Worm (Caenorhabditis elegans) whole organism, young adult: ENCODE results near the gene czw-1.

Experiments
- B0019.2 ChIP-seq: fragments of 200-800 bp; sonication (Bioruptor generic); conservative IDR thresholded peaks from 2 replicates; pipeline ENCODE4 v1.3.6; 2022; ENCODE audit warnings: missing genetic modification reagents, missing genetic modification characterization, missing compliant biosample characterization
- F22D6.2 ChIP-seq: sonication (generic microtip); optimal IDR thresholded peaks from 2 replicates; lab custom pipeline; 2016; ENCODE audit warnings: mild to moderate bottlenecking, missing genetic modification characterization, missing compliant biosample characterization
- F33H1.4 ChIP-seq: fragments of 200-800 bp; sonication (Bioruptor generic); IDR thresholded peaks from 2 replicates; pipeline ENCODE4 v1.3.6; 2022; ENCODE audit warnings: missing genetic modification reagents, missing genetic modification characterization, missing compliant biosample characterization
- F49E8.2 ChIP-seq: sonication (generic microtip); optimal IDR thresholded peaks from 3 replicates; lab custom pipeline; 2017; ENCODE audit warnings: missing genetic modification characterization, mild to moderate bottlenecking, missing compliant biosample characterization, antibody characterized with exemption, moderate library complexity; ENCODE audit not compliant: insufficient read depth
- K12H6.12 ChIP-seq: fragments of 200-800 bp; sonication (Bioruptor generic); optimal IDR thresholded peaks from 2 replicates; lab custom pipeline; 2018; ENCODE audit warnings: mild to moderate bottlenecking, missing genetic modification characterization, missing compliant biosample characterization
- Y53G8AR.9 ChIP-seq: fragments of 200-800 bp; sonication (Bioruptor generic); conservative IDR thresholded peaks from 2 replicates; pipeline ENCODE4 v1.3.6; 2022; ENCODE audit warnings: missing genetic modification reagents, missing genetic modification characterization, missing compliant biosample characterization
- Y56A3A.18 ChIP-seq: fragments of 200-800 bp; sonication (Bioruptor generic); IDR thresholded peaks from 2 replicates; pipeline ENCODE4 v1.3.6; 2022; ENCODE audit warnings: missing genetic modification reagents, missing genetic modification characterization, missing compliant biosample characterization
- Y79H2A.3 ChIP-seq: fragments of 200-800 bp; sonication (Bioruptor generic); conservative IDR thresholded peaks from 2 replicates; pipeline ENCODE4 v1.3.6; 2022; ENCODE audit warnings: missing genetic modification reagents, missing genetic modification characterization, missing compliant biosample characterization
- ZK185.1 ChIP-seq: sonication (generic microtip); optimal IDR thresholded peaks from 2 replicates; lab custom pipeline; 2016; ENCODE audit warnings: mild to moderate bottlenecking, missing genetic modification characterization, missing compliant biosample characterization; ENCODE audit not compliant: poor library complexity, severe bottlenecking
- ama-1 ChIP-seq, 3 experiments: fragments of 150-350 bp in 1 of 3; sonication (generic microtip) in 2 of 3; optimal IDR thresholded peaks; 2 replicates each; lab custom pipeline; 2014 to 2018; ENCODE audit warnings: missing biosample characterization in 2 of 3, missing genetic modification characterization in 2 of 3, missing genetic modification reagents in 2 of 3
- athp-1 ChIP-seq: sonication (generic microtip); optimal IDR thresholded peaks from 2 replicates; lab custom pipeline; 2017; ENCODE audit warnings: mild to moderate bottlenecking, missing genetic modification characterization, missing compliant biosample characterization
- attf-5 ChIP-seq: fragments of 200-800 bp; sonication (Bioruptor generic); optimal IDR thresholded peaks from 2 replicates; lab custom pipeline; 2018; ENCODE audit warnings: mild to moderate bottlenecking, missing genetic modification characterization, missing compliant biosample characterization
- attf-6 ChIP-seq: fragments of 200-800 bp; sonication (Bioruptor generic); IDR thresholded peaks from 2 replicates; pipeline ENCODE4 v1.3.6; 2022; ENCODE audit warnings: missing genetic modification reagents, missing genetic modification characterization, missing compliant biosample characterization
- ccch-3 ChIP-seq: fragments of 200-800 bp; sonication (Bioruptor generic); optimal IDR thresholded peaks from 2 replicates; lab custom pipeline; 2018; ENCODE audit warnings: mild to moderate bottlenecking, missing genetic modification characterization, missing compliant biosample characterization
- cebp-1 ChIP-seq, 2 experiments: fragments of 200-800 bp in 1 of 2; sonication (Bioruptor generic) in 1 of 2; sonication (generic microtip) in 1 of 2; IDR thresholded peaks in 1 of 2; optimal IDR thresholded peaks in 1 of 2; 2 replicates each; pipeline versions ENCODE4 v1.3.6 to Lab custom; 2017 to 2022; ENCODE audit warnings: missing compliant biosample characterization in 2 of 2, missing genetic modification characterization in 2 of 2, mild to moderate bottlenecking in 1 of 2, missing genetic modification reagents in 1 of 2, moderate library complexity in 1 of 2
- ceh-27 ChIP-seq: fragments of 200-800 bp; sonication (Bioruptor generic); optimal IDR thresholded peaks from 2 replicates; lab custom pipeline; 2018; ENCODE audit warnings: mild to moderate bottlenecking, missing genetic modification characterization, moderate library complexity, missing compliant biosample characterization
- ceh-58 ChIP-seq: fragments of 200-800 bp; sonication (Bioruptor generic); IDR thresholded peaks from 2 replicates; pipeline ENCODE4 v1.3.6; 2022; ENCODE audit warnings: missing genetic modification characterization, missing compliant biosample characterization
- dox-1 ChIP-seq: fragments of 200-800 bp; sonication (Bioruptor generic); IDR thresholded peaks from 2 replicates; pipeline ENCODE4 v1.3.6; 2022; ENCODE audit warnings: missing genetic modification reagents, missing genetic modification characterization, missing compliant biosample characterization
- dpff-1 ChIP-seq: sonication (generic microtip); optimal IDR thresholded peaks from 2 replicates; lab custom pipeline; 2017; ENCODE audit warnings: mild to moderate bottlenecking, missing genetic modification characterization, missing compliant biosample characterization
- efl-1 ChIP-seq: fragments of 150-350 bp; optimal IDR thresholded peaks from 2 replicates; lab custom pipeline; 2014; ENCODE audit warnings: missing biosample characterization, missing genetic modification reagents, missing genetic modification characterization
- egl-18 ChIP-seq: fragments of 200-800 bp; sonication (Bioruptor generic); IDR thresholded peaks from 2 replicates; pipeline ENCODE4 v1.3.6; 2022; ENCODE audit warnings: missing genetic modification reagents, missing genetic modification characterization, missing compliant biosample characterization
- egrh-3 ChIP-seq: fragments of 200-800 bp; sonication (Bioruptor generic); IDR thresholded peaks from 2 replicates; pipeline ENCODE4 v1.3.6; 2022; ENCODE audit warnings: missing genetic modification reagents, missing genetic modification characterization, missing compliant biosample characterization
- hmg-1.2 ChIP-seq: fragments of 200-800 bp; sonication (Bioruptor generic); IDR thresholded peaks from 2 replicates; pipeline ENCODE4 v1.3.6; 2022; ENCODE audit warnings: missing genetic modification reagents, missing genetic modification characterization, missing compliant biosample characterization
- hsf-1 ChIP-seq: fragments of 200-800 bp; sonication (Bioruptor generic); IDR thresholded peaks from 2 replicates; pipeline ENCODE4 v1.3.6; 2022; ENCODE audit warnings: missing genetic modification reagents, missing genetic modification characterization, missing compliant biosample characterization
- lin-40 ChIP-seq: sonication (generic microtip); optimal IDR thresholded peaks from 2 replicates; lab custom pipeline; 2016; ENCODE audit warnings: missing genetic modification characterization, mild to moderate bottlenecking, missing compliant biosample characterization, missing genotype, missing genetic modification reagents
- lin-54 ChIP-seq: fragments of 200-800 bp; sonication (Bioruptor generic); optimal IDR thresholded peaks from 2 replicates; lab custom pipeline; 2018; ENCODE audit warnings: mild to moderate bottlenecking, missing genetic modification characterization, missing compliant biosample characterization
- lir-1 ChIP-seq: fragments of 200-800 bp; sonication (Bioruptor generic); conservative IDR thresholded peaks from 2 replicates; pipeline ENCODE4 v1.3.6; 2022; ENCODE audit warnings: missing genetic modification reagents, missing genetic modification characterization, missing compliant biosample characterization
- lsl-1 ChIP-seq: fragments of 200-800 bp; sonication (Bioruptor generic); optimal IDR thresholded peaks from 2 replicates; lab custom pipeline; 2018; ENCODE audit warnings: mild to moderate bottlenecking, missing genetic modification characterization, moderate library complexity, missing compliant biosample characterization
- madf-3 ChIP-seq: fragments of 200-800 bp; sonication (Bioruptor generic); IDR thresholded peaks from 2 replicates; pipeline ENCODE4 v1.3.6; 2022; ENCODE audit warnings: missing genetic modification reagents, missing genetic modification characterization, missing compliant biosample characterization
- mcd-1 ChIP-seq: fragments of 200-800 bp; sonication (Bioruptor generic); IDR thresholded peaks from 2 replicates; pipeline ENCODE4 v1.3.6; 2022; ENCODE audit warnings: missing genetic modification reagents, missing genetic modification characterization, missing compliant biosample characterization
- mes-4 ChIP-seq: sonication (generic microtip); optimal IDR thresholded peaks from 2 replicates; lab custom pipeline; 2016; ENCODE audit warnings: missing genotype, missing genetic modification characterization, missing compliant biosample characterization
- nfya-2 ChIP-seq: fragments of 200-800 bp; sonication (Bioruptor generic); IDR thresholded peaks from 2 replicates; pipeline ENCODE4 v1.3.6; 2022; ENCODE audit warnings: missing genetic modification reagents, missing genetic modification characterization, missing compliant biosample characterization
- nfyb-1 ChIP-seq: fragments of 200-800 bp; sonication (Bioruptor generic); IDR thresholded peaks from 2 replicates; pipeline ENCODE4 v1.3.6; 2022; ENCODE audit warnings: missing genetic modification reagents, missing genetic modification characterization, missing compliant biosample characterization
- nhr-120 ChIP-seq: fragments of 200-800 bp; sonication (Bioruptor generic); IDR thresholded peaks from 2 replicates; pipeline ENCODE4 v1.3.6; 2022; ENCODE audit warnings: missing genetic modification characterization, missing compliant biosample characterization
- nhr-80 ChIP-seq: sonication (generic microtip); optimal IDR thresholded peaks from 2 replicates; lab custom pipeline; 2016; ENCODE audit warnings: missing genetic modification characterization, missing compliant biosample characterization
- rec-8 ChIP-seq, 2 experiments: sonication (generic microtip); optimal IDR thresholded peaks; 2 replicates each; lab custom pipeline; 2016; ENCODE audit warnings: mild to moderate bottlenecking in 2 of 2, missing genetic modification characterization in 2 of 2, missing genetic modification reagents in 2 of 2, missing genotype in 2 of 2, missing biosample characterization in 1 of 2, missing compliant biosample characterization in 1 of 2, moderate library complexity in 1 of 2
- snpc-3.4 ChIP-seq: sonication (generic microtip); optimal IDR thresholded peaks from 2 replicates; lab custom pipeline; 2017; ENCODE audit warnings: missing genetic modification characterization, mild to moderate bottlenecking, missing compliant biosample characterization, antibody characterized with exemption, moderate library complexity, missing genotype, missing genetic modification reagents
- snpc-4 ChIP-seq, 5 experiments: fragments of 150-350 bp in 1 of 5; sonication (generic microtip) in 4 of 5; optimal IDR thresholded peaks; 2 replicates each; lab custom pipeline; 2014 to 2018; ENCODE audit warnings: missing genetic modification characterization in 5 of 5, missing biosample characterization in 3 of 5, antibody characterized with exemption in 2 of 5, mild to moderate bottlenecking in 2 of 5, missing compliant biosample characterization in 2 of 5, missing genotype in 2 of 5, moderate library complexity in 2 of 5, missing genetic modification reagents in 1 of 5
- zfh-2 ChIP-seq: fragments of 200-800 bp; sonication (Bioruptor generic); conservative IDR thresholded peaks from 2 replicates; pipeline ENCODE4 v1.3.6; 2022; ENCODE audit warnings: missing genetic modification reagents, missing genetic modification characterization, missing compliant biosample characterization
- ztf-6 ChIP-seq: fragments of 200-800 bp; sonication (Bioruptor generic); IDR thresholded peaks from 2 replicates; pipeline ENCODE4 v1.3.6; 2022; ENCODE audit warnings: missing genetic modification reagents, missing genetic modification characterization, missing compliant biosample characterization

Gene czw-1

ce11 chrIV:7914991-7915390 lies 31.6 kb downstream of the czw-1 start, which contains the start of gene C49H3.4:
TSS of gene C49H3.4 (plus strand) at chrIV:7915291.
- TF ChIP-seq madf-3 (0 out of 2 replicates have a peak, but pooled peaks have one; percentile 3), F33H1.4 (GFP tag; lab: Robert Waterston, UW) (no peak)

DNA sequence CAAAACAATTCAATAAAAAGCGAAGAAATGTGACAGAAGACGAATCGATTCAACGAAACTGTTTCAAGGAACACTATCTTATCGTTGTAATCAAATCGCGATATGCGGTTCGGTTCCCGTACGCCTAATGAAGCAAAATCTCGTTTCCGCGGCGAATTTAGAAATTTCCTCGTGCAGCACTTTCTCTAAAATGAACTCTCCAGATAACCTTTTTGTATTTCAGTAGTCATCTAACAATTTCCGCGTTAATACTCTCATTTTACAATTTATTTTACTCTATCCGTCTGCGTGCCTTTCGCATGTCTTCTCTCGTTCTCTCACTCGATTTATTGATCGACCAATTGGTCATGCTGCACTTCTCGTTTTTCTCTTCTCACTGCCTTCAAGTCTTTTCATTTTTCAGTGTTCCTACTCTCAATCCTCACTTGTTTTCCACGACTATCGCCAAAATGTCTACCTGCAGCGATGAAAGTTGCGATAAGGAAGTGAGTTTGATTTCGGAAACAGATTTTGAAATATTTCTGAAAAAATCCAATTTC lies 36.4 kb downstream of the czw-1 start, which contains the start of the genes npp-27 and ntl-4:
npp-27 (minus strand) TSS at position 51 of the 539 bp plus-strand sequence.
ntl-4 (plus strand) TSS at position 379 of the 539 bp plus-strand sequence.
- no peak for TF ChIP-seq Y53G8AR.9 (GFP tag; lab: Robert Waterston, UW)
- TF ChIP-seq hsf-1 (GFP tag; lab: Robert Waterston, UW), result 0 out of 2 replicates have a peak, but pooled peaks have one; percentile 21
- TF ChIP-seq F49E8.2 (tag; lab: Kevin White, UChicago), result no peak
- no peak for TF ChIP-seq F22D6.2 (tag; lab: Kevin White, UChicago)
- peak; percentile 34 for TF ChIP-seq ama-1 (optimal IDR thresholded peaks at IDR 0.05; lab: Kevin White, UChicago)
- TF ChIP-seq ama-1 (GFP tag; optimal IDR thresholded peaks at IDR 0.05; lab: Kevin White, UChicago), result no peak
- no peak for TF ChIP-seq efl-1 (GFP tag; lab: Kevin White, UChicago)
- no peak for TF ChIP-seq rec-8 (tag; optimal IDR thresholded peaks at IDR 0.05; lab: Kevin White, UChicago)
- TF ChIP-seq madf-3, result no peak
- TF ChIP-seq ZK185.1 (tag; lab: Kevin White, UChicago), result peak; percentile 11
- no peak for TF ChIP-seq ccch-3
- TF ChIP-seq lin-40, result peak; percentile 11
- no peak for TF ChIP-seq B0019.2
- peak; percentile 70; the same call in 1 of the 2 replicates for TF ChIP-seq nfyb-1 (GFP tag; lab: Robert Waterston, UW)
- peak; percentile 57; the same call in 1 of the 2 replicates for TF ChIP-seq hmg-1.2
- no peak for TF ChIP-seq dpff-1
- TF ChIP-seq cebp-1 (GFP tag; IDR thresholded peaks at IDR 0.05; lab: Robert Waterston, UW), result no peak
- peak; percentile 41 for TF ChIP-seq cebp-1 (tag; optimal IDR thresholded peaks at IDR 0.05; lab: Kevin White, UChicago)
- TF ChIP-seq attf-5 (GFP tag; lab: Kevin White, UChicago), result peak; percentile 5
- TF ChIP-seq ceh-58, result no peak
- TF ChIP-seq ztf-6 (GFP tag; lab: Robert Waterston, UW), result no peak
- TF ChIP-seq, all 124 proteins: peak for 8

DNA sequence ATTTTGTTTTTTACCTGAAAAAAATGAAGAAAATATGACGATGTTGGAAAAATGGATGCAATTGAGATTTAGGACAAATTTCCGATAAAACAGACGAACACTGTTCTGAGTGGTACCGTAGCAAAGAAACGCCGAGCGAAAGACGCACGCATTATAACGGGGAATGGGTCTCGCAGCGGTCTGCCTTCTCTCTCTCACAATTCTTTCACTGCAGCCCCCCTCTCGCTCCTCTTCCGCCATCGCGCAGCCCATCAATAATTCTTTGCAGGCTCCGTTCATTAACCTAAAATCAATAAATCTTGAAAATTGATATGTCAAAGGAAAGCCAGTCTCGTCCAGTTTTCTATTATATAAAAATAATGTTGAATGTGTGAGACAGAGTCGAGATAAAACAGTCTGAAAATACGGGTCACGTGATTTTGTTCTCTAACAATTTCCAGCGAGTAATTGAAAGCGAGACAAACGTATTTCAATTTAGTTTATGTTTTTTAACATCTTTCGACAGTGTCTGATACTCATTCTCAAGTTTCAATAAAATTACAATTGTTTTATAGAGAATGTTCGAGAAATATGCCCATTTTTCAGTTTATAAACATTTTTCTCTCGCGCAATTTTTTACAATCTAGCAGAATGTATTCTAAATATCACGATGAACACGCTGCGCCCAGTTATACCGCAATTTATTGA lies 37.0 kb downstream of the czw-1 start:
- TF ChIP-seq attf-5 (GFP tag; lab: Kevin White, UChicago) (no peak), zfh-2 (GFP tag; lab: Robert Waterston, UW) (peak; percentile 70; the same call in 1 of the 2 replicates), egrh-3 (GFP tag; lab: Robert Waterston, UW) (0 out of 2 replicates have a peak, but pooled peaks have one; percentile 13), dox-1 (GFP tag; lab: Robert Waterston, UW) (peak; percentile 52; the same call in 1 of the 2 replicates), snpc-3.4 (tag; lab: Kevin White, UChicago) (no peak), K12H6.12 (tag; lab: Kevin White, UChicago) (no peak), lir-1 (0 out of 2 replicates have a peak, but pooled peaks have one; percentile 5), Y56A3A.18 (GFP tag; lab: Robert Waterston, UW) (no peak), mes-4 (tag; lab: Kevin White, UChicago) (no peak), lsl-1 (GFP tag; lab: Kevin White, UChicago) (peak; percentile 82), ceh-27 (GFP tag; lab: Kevin White, UChicago) (no peak), snpc-4 (GFP tag; optimal IDR thresholded peaks at IDR 0.05; lab: Kevin White, UChicago) (no peak), snpc-4 (tag; optimal IDR thresholded peaks at IDR 0.05; lab: Kevin White, UChicago) (peak in 3 of 4 experiments; percentile 3 to 50 (median 6)), mcd-1 (GFP tag; lab: Robert Waterston, UW) (0 out of 2 replicates have a peak, but pooled peaks have one; percentile 34), lin-54 (GFP tag; lab: Kevin White, UChicago) (peak; percentile 2), F33H1.4 (GFP tag; lab: Robert Waterston, UW) (peak; percentile 82), egl-18 (GFP tag; lab: Robert Waterston, UW) (no peak), nhr-80 (tag; lab: Kevin White, UChicago) (peak; percentile 6), ZK185.1 (tag; lab: Kevin White, UChicago) (no peak), Y79H2A.3 (GFP tag; lab: Robert Waterston, UW) (no peak), nfyb-1 (GFP tag; lab: Robert Waterston, UW) (no peak), athp-1 (tag; lab: Kevin White, UChicago) (no peak), nhr-120 (GFP tag; lab: Robert Waterston, UW) (no peak), nfya-2 (GFP tag; lab: Robert Waterston, UW) (no peak), attf-6 (GFP tag; lab: Robert Waterston, UW) (no peak)
